Fruit fly (Drosophila melanogaster) whole organism, pupa: Measurements from ENCODE around the gene Peritrophin-A.
"Not testable (repeated sequence)": the region's sequence is repeated elsewhere in the genome, so short reads cannot be mapped to it uniquely, and the experiment has no call there.

ENCODE experiments used
- CG14655 ChIP-seq: fragments of 200-800 bp; sonication (Bioruptor generic); optimal IDR thresholded peaks from 3 replicates; lab custom pipeline; 2017; ENCODE audit warnings: mild to moderate bottlenecking, missing biosample characterization, missing genetic modification reagents, missing genetic modification characterization
- EcR ChIP-seq: fragments of 200-800 bp; sonication (Bioruptor generic); optimal IDR thresholded peaks from 3 replicates; lab custom pipeline; 2019; ENCODE audit warnings: missing biosample characterization, missing genetic modification characterization, mild to moderate bottlenecking, moderate library complexity, missing genetic modification reagents

- TF ChIP-seq CG14655, EcR (GFP tag; lab: Kevin White, UChicago): not testable (repeated sequence)
Measured at dm6 chrX:20217159-20217558, 27.3 kb upstream of the Peritrophin-A start, which contains the start of gene SdicC.
